Fruit fly (Drosophila melanogaster) whole organism: ENCODE measurements around the gene Tsp3A.
"Not testable (repeated sequence)": the region's sequence is repeated elsewhere in the genome, so short reads cannot be mapped to it uniquely, and the experiment has no call there.

Source experiments
- CG8478 ChIP-seq: fragments of >200 bp; optimal IDR thresholded peaks from 2 replicates; lab custom pipeline; 2018; ENCODE audit warnings: inconsistent platforms
- Dll ChIP-seq: fragments of >200 bp; optimal IDR thresholded peaks from 2 replicates; lab custom pipeline; 2017
- EcR ChIP-seq, 2 experiments: fragments of >200 bp; optimal IDR thresholded peaks; 2 replicates each; lab custom pipeline; 2017; ENCODE audit warnings: missing biosample characterization in 2 of 2, missing genetic modification characterization in 2 of 2, missing genetic modification reagents in 2 of 2
- pan ChIP-seq: fragments of >200 bp; optimal IDR thresholded peaks from 2 replicates; lab custom pipeline; 2017
- psq ChIP-seq: fragments of >200 bp; optimal IDR thresholded peaks from 2 replicates; lab custom pipeline; 2017
- usp ChIP-seq: fragments of >200 bp; optimal IDR thresholded peaks from 2 replicates; lab custom pipeline; 2017; ENCODE audit warnings: missing biosample characterization, missing genetic modification characterization, mixed read lengths

The Tsp3A gene

DNA sequence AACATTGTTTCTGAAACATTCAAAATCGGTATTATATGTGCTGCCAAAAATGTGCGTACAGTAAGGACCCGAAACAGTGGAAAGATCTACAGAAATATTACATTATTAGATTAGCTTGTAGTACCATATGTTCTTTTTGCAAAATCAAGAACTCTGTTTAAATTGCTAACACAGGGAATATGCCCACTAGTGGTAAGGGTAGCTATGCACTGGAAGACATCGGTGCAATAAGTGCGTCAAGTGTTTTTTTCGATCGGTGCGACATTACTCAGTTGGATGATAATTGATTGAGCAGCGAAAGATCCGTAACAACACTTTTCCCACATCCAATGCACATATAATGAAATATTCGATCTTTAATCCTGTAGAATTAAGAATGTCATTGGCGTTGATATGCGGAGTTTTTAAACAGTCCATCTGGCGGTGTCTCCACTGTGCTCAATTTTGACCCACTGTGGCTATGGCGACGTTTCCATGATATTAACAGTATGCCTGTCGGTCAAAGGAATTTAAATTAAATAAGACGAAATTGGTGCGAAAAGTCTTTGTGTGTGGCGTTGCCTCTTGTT lies 15.6 kb upstream of the Tsp3A start:
- TF ChIP-seq usp (GFP tag; lab: Kevin White, UChicago) (no peak), psq (lab: Kevin White, UChicago) (no peak), EcR (GFP tag; optimal IDR thresholded peaks at IDR 0.05; lab: Kevin White, UChicago) (no peak), CG8478 (lab: Kevin White, UChicago) (no peak), pan (lab: Kevin White, UChicago) (no peak), Dll (no peak)

DNA sequence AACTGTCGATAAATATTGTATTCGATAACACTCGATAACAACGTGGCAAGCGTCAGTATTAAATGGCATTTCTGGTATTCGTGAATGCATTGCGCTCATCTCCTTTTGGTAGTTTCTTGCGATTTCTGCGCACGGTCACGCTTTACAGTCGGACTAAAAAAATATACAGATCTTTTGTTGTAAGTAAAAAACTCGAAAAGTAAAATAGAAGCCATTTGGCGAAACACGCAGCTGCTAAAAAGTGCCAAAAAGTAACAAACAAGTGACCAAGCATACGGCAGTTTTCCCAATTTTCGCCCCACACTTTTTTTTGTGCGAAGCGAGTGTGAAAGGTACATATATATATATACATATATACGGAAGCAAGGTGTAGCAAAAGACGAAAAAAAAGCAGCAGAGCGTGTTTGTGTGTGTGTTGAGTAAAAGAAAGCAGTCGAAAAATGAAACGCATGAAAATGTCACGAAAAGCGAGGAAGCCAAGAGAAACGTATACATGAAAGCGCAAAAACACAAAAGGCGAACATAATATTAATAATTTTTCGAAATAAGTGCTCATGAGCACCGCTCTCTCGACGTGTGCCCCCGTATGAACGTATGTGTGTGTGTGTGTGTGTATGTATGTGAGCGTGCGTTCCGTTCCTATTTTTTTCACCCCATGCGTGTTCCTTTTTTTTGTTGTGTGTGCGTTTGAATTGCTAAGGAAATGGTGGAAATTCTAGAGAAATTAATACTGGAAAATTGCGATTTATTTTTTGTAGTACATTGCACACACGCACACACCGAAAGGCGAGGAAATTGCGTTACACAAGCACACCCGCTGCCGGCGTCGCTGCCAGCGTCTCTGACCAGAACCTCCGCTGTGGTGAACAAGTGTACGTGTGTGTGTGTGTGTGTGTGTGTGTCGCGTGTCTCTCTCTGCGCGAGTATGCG lies 14.6 kb upstream of the Tsp3A start, which contains the start of gene sgg:
TSS of gene sgg (plus strand) at position 106 of the 930 bp plus-strand sequence.
- peak; percentile 70 for TF ChIP-seq CG8478 (lab: Kevin White, UChicago)
- TF ChIP-seq Dll: no peak

- TF ChIP-seq usp (GFP tag; lab: Kevin White, UChicago) (no peak), Dll (no peak), CG8478 (lab: Kevin White, UChicago) (no peak), EcR (GFP tag; optimal IDR thresholded peaks at IDR 0.05; lab: Kevin White, UChicago) (no peak), psq (lab: Kevin White, UChicago) (no peak), pan (lab: Kevin White, UChicago) (no peak)
These were observed 5.5 kb upstream of the Tsp3A start for dm6 chrX:2625009-2625408.

dm6 chrX:2624525-2625006 lies 5.0 kb upstream of the Tsp3A start, which contains the start of the genes brv3 and Pi4KIIIalpha:
brv3 (minus strand) TSS chrX:2624575.
Pi4KIIIalpha (plus strand) TSS chrX:2624804.
- TF ChIP-seq CG8478 (lab: Kevin White, UChicago): no peak
- TF ChIP-seq EcR (GFP tag; optimal IDR thresholded peaks at IDR 0.05; lab: Kevin White, UChicago): no peak
- no peak for TF ChIP-seq Dll
- no peak for TF ChIP-seq pan (lab: Kevin White, UChicago)
- no peak for TF ChIP-seq psq (lab: Kevin White, UChicago)
- no peak for TF ChIP-seq usp (GFP tag; lab: Kevin White, UChicago)

DNA sequence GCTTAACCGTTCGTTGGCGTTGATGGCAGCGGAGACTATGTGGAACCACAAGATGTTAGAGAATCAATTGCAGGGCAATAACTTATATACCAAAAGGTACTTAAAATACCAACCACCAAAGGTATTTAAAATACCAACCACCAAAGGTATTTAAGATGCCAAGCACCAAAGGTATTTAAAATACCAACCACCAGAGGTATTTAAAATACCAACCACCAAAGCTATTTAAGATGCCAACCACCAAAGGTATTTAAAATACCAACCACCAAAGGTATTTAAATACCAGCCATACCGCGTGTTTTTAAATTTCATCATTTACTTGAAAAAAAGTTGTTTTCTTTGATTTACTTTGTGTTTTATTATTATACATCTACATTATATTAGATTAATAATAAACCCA lies 2.1 kb downstream of the Tsp3A start:
- TF ChIP-seq Dll: no peak

DNA sequence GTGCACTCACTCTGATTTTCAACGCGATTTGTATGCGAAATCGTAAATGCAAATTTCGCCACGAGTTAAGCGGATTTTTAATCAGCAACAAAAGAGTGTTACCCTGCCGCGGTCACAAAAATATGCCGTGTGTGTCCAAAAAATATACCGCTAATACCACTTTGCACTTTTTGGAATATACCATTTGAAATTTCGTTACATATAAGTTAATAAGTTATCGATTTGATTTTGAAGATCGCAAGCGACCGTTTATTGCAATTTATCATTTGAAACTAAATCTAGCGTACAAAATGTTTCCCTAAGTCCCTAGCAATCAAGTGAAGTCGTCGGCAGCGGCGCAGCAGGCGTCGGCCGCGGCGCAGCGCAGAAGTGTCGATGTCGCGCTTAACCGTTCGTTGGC lies 9.3 kb downstream of the Tsp3A start, which contains the start of gene eIF3g1:
TSS of gene eIF3g1 (minus strand) at position 101 of the 400 bp plus-strand sequence.
- not testable (repeated sequence) for TF ChIP-seq pan (lab: Kevin White, UChicago); usp (GFP tag; lab: Kevin White, UChicago); Dll

dm6 chrX:2608470-2609157 lies 10.9 kb downstream of the Tsp3A start, which contains the start of gene Smyd3:
Smyd3 (minus strand) TSS chrX:2608876.
- TF ChIP-seq CG8478 (lab: Kevin White, UChicago) (no peak), pan (lab: Kevin White, UChicago) (no peak), Dll (no peak), usp (GFP tag; lab: Kevin White, UChicago) (no peak), psq (lab: Kevin White, UChicago) (no peak), EcR (GFP tag; optimal IDR thresholded peaks at IDR 0.05; lab: Kevin White, UChicago) (no peak)

DNA sequence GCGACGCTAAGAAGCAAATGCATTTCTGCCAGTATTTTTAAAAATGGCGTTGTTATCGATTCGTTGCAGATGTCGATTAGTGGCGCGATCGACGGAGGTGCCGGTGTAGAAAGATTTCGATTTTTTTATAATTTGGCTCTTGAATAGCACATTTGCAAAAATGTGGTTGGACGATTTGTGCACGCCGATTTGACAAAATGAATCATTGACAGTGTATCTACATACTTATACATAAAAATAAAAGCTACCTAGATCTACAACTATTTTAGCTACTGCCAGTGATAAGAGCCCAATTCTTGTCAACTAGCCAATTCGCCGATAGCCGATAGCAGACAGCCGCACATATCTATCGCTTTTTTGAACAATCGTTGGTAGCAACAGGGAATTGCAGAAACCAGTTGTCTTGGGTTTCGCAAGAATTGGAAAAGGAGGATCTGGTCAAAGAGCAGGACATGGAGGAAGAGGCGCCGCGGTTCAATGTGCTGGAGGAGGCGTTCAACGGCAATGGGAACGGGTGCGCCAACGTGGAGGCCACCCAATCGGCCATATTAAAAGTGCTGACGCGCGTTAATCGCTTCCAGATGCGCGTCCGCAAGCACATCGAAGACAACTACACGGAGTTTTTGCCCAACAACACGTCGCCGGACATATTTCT lies 15.6 kb downstream of the Tsp3A start, which contains the start of the genes Klp3A and Zw10:
TSS of gene Klp3A (minus strand) at position 202 of the 655 bp plus-strand sequence.
TSS of gene Zw10 (plus strand) at position 347 of the 655 bp plus-strand sequence.
- TF ChIP-seq EcR (GFP tag; optimal IDR thresholded peaks at IDR 0.05; lab: Kevin White, UChicago) (no peak), usp (GFP tag; lab: Kevin White, UChicago) (no peak)

dm6 chrX:2593753-2594096 lies 25.8 kb downstream of the Tsp3A start:
- no peak for TF ChIP-seq CG8478 (lab: Kevin White, UChicago)
- no peak for TF ChIP-seq usp (GFP tag; lab: Kevin White, UChicago)
- TF ChIP-seq Dll: no peak
- TF ChIP-seq EcR (GFP tag; optimal IDR thresholded peaks at IDR 0.05; lab: Kevin White, UChicago): no peak
- TF ChIP-seq psq (lab: Kevin White, UChicago): no peak
- TF ChIP-seq pan (lab: Kevin White, UChicago): no peak

DNA sequence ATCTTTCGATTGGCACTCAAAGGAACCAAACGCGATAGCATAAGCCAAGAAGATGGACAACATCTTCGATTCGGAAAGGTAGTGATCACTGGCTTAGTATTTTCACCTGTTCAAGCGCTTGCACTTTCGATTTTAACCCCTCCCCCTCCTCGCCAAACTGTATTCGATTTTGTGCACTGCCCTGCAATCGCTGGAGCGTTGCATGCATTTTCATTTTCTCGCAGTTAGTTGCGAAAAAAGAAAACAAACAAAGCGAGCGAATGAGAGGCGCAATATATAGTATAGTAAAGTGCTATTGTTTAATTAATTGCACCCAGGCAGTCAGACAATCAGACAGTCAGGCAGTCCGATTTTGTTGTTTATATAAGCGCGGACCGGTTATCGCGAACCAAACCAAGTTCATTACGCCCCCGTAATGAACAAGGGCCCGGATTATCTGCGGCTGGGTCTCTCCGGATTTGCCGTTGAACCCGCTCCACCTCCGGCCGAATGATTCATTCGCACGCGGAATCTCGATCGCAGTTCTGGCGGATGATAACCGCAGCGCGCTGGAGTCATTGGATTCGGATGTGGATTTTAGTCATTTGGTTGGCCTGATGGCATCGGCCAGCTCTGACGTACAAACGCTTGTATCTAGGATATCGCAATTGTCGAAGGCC lies 26.3 kb downstream of the Tsp3A start:
- TF ChIP-seq psq (lab: Kevin White, UChicago) (no peak), EcR (GFP tag; optimal IDR thresholded peaks at IDR 0.05; lab: Kevin White, UChicago) (no peak), Dll (no peak), CG8478 (lab: Kevin White, UChicago) (no peak), usp (GFP tag; lab: Kevin White, UChicago) (no peak), pan (lab: Kevin White, UChicago) (no peak)

DNA sequence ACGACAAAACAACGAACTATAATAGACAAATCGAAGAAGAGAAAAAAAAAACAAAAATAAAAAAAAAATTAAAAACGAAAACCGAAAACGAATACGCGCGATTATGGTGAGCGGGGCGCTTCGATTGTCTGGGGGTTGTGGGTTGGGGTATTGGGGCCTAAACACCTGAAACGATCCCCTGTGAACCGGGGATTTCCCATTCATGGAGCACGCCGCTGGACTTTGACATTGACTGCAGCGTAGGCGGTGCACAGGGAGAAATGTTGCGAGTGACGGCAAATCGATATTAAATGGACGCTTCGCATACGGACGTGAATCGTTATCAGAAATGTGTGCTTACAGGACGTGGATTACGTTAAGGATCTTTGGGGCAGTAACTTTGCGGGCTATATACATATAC lies 27.3 kb downstream of the Tsp3A start:
- no peak for TF ChIP-seq psq (lab: Kevin White, UChicago)
- TF ChIP-seq usp (GFP tag; lab: Kevin White, UChicago): no peak
- no peak for TF ChIP-seq pan (lab: Kevin White, UChicago)
- TF ChIP-seq CG8478 (lab: Kevin White, UChicago): no peak
- no peak for TF ChIP-seq EcR (GFP tag; optimal IDR thresholded peaks at IDR 0.05; lab: Kevin White, UChicago)
- TF ChIP-seq Dll: no peak
